Worm (Caenorhabditis elegans) whole organism, L2 larva: Measurements from ENCODE around the gene fbxa-99.

Experiments used
- lsy-2 ChIP-seq, 2 experiments: fragments of 150-350 bp in 1 of 2; sonication (generic microtip) in 1 of 2; optimal IDR thresholded peaks; 2 replicates each; lab custom pipeline; 2014 to 2017; ENCODE audit warnings: missing biosample characterization in 2 of 2, missing genetic modification characterization in 2 of 2
- nhr-6 ChIP-seq: fragments of 150-350 bp; optimal IDR thresholded peaks from 2 replicates; lab custom pipeline; 2014; ENCODE audit warnings: missing biosample characterization, missing genetic modification characterization
- zag-1 ChIP-seq: fragments of 150-350 bp; optimal IDR thresholded peaks from 2 replicates; lab custom pipeline; 2014; ENCODE audit warnings: missing biosample characterization, missing genetic modification characterization

DNA sequence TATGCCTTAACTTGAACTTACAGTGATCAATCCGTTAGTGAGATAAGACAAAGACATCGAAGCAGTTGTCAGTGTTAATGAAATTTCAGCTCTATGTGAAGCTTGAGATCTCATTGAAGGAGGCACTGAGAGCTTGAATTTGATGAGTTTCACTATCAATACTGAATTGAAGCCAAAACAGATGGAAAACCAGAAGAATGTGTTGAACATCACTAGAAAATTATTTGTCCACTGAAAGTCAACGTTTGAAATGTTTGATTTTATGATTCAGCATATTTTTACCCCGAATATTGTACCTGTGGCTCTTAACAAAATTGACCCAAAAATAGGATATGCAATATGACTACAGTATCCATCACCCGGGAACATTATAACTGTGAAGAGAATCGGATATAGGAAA, 11.8 kb downstream of the fbxa-99 start:
- no peak for TF ChIP-seq nhr-6 (tag; lab: Kevin White, UChicago)
- TF ChIP-seq zag-1 (tag; lab: Kevin White, UChicago): no peak
- TF ChIP-seq lsy-2 (tag; optimal IDR thresholded peaks at IDR 0.05; lab: Kevin White, UChicago): no peak
